Worm (Caenorhabditis elegans) whole organism, midembryonic: ENCODE measurements around the gene sri-7.

Experiments
- flt-1 ChIP-seq: fragments of 200-800 bp; sonication (Bioruptor generic); IDR thresholded peaks from 2 replicates; pipeline ENCODE4 v1.3.6; 2022; ENCODE audit warnings: missing genetic modification characterization, missing compliant biosample characterization
- klf-2 ChIP-seq: fragments of 200-800 bp; sonication (Bioruptor generic); conservative IDR thresholded peaks from 2 replicates; pipeline ENCODE4 v1.3.6; 2022; ENCODE audit warnings: missing genetic modification reagents, missing genetic modification characterization, missing compliant biosample characterization

- TF ChIP-seq klf-2 (GFP tag; lab: Robert Waterston, UW) (no peak), flt-1 (GFP tag; lab: Robert Waterston, UW) (no peak)
Observed at ce11 chrV:15354648-15355047, 45.5 kb upstream of the sri-7 start, which contains the start of gene C29F3.7.
